Fruit fly (Drosophila melanogaster): ENCODE data around the gene dsb.

- TF ChIP-seq CG1620 (GFP tag; optimal IDR thresholded peaks at IDR 0.05) (no peak), pad (GFP tag; optimal IDR thresholded peaks at IDR 0.05) (no peak), CG7045 (GFP tag; optimal IDR thresholded peaks at IDR 0.05) (no peak), CG14711 (tag; optimal IDR thresholded peaks at IDR 0.05) (no peak), Crg-1 (GFP tag; optimal IDR thresholded peaks at IDR 0.05) (no peak), kay (GFP tag; ENCODE audit: borderline replicate concordance) (no peak), Clk (GFP tag; optimal IDR thresholded peaks at IDR 0.05) (no peak), bab1 (GFP tag; optimal IDR thresholded peaks at IDR 0.05) (no peak)
These were observed 22.0 kb downstream of the dsb start for dm6 chr3L:1887929-1888529.
